Worm (Caenorhabditis elegans) whole organism, L1 larva: ENCODE data around the gene Y25C1A.2.

Source experiments
- elt-3 ChIP-seq, 6 experiments: fragments of 150-350 bp in 1 of 6; sonication (generic microtip); optimal IDR thresholded peaks; 2 replicates each; lab custom pipeline; 2017 to 2018; ENCODE audit warnings: missing biosample characterization in 6 of 6, missing genetic modification characterization in 6 of 6, inconsistent platforms in 1 of 6
- nhr-28 ChIP-seq: fragments of 150-350 bp; optimal IDR thresholded peaks from 2 replicates; lab custom pipeline; 2014; ENCODE audit warnings: missing biosample characterization, missing genetic modification characterization
- nhr-76 ChIP-seq: sonication (generic microtip); optimal IDR thresholded peaks from 2 replicates; lab custom pipeline; 2017; ENCODE audit warnings: missing biosample characterization, missing genetic modification characterization
- pax-3 ChIP-seq: fragments of 200-800 bp; sonication (Bioruptor generic); optimal IDR thresholded peaks from 2 replicates; lab custom pipeline; 2018; ENCODE audit warnings: mild to moderate bottlenecking, missing genetic modification characterization, moderate library complexity, missing compliant biosample characterization
- skn-1 ChIP-seq: fragments of 150-350 bp; optimal IDR thresholded peaks from 2 replicates; lab custom pipeline; 2014; ENCODE audit warnings: missing biosample characterization, missing genetic modification characterization

DNA sequence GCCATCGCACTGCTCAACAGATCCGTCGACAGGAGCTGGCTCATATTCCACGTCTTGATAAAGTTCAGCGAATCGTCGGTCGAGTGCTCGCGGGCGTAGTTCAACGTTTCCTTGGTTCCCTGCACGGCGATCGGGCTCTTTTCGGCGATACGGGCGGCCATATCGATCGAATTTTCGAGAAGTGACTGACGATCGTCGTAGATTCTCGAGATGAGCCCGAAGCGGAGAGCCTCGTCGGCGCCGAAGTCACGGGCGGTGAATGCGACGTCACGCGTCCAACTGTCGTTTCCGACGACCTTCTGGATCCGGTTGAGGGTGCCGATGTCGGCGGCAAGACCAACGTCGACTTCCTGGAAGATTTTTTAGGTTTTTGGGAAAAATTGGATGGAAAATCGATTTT, 2.9 kb upstream of the Y25C1A.2 start:
- no peak for TF ChIP-seq nhr-76 (tag; lab: Kevin White, UChicago)
- TF ChIP-seq skn-1 (tag; lab: Kevin White, UChicago) = no peak
- TF ChIP-seq elt-3 (tag; optimal IDR thresholded peaks at IDR 0.05; lab: Kevin White, UChicago) = no peak
- TF ChIP-seq pax-3 = no peak
- TF ChIP-seq nhr-28 (tag; lab: Kevin White, UChicago) = no peak
